Fruit fly (Drosophila melanogaster) whole organism: ENCODE measurements around the gene CG9733.

Experiments
- EcR ChIP-seq, 2 experiments: fragments of >200 bp; optimal IDR thresholded peaks; 2 replicates each; lab custom pipeline; 2017; ENCODE audit warnings: missing biosample characterization in 2 of 2, missing genetic modification characterization in 2 of 2, missing genetic modification reagents in 2 of 2
- pan ChIP-seq: fragments of >200 bp; optimal IDR thresholded peaks from 2 replicates; lab custom pipeline; 2017
- psq ChIP-seq: fragments of >200 bp; optimal IDR thresholded peaks from 2 replicates; lab custom pipeline; 2017
- usp ChIP-seq: fragments of >200 bp; optimal IDR thresholded peaks from 2 replicates; lab custom pipeline; 2017; ENCODE audit warnings: missing biosample characterization, missing genetic modification characterization, mixed read lengths

dm6 chr3R:30287389-30287788 lies 40.9 kb upstream of the CG9733 start:
- no peak for TF ChIP-seq usp (GFP tag; lab: Kevin White, UChicago)
- TF ChIP-seq pan (lab: Kevin White, UChicago), result no peak
- TF ChIP-seq psq (lab: Kevin White, UChicago), result no peak
- TF ChIP-seq EcR (GFP tag; optimal IDR thresholded peaks at IDR 0.05; lab: Kevin White, UChicago), result no peak
